Worm (Caenorhabditis elegans): ENCODE results near the gene M18.6.

Gene M18.6

DNA sequence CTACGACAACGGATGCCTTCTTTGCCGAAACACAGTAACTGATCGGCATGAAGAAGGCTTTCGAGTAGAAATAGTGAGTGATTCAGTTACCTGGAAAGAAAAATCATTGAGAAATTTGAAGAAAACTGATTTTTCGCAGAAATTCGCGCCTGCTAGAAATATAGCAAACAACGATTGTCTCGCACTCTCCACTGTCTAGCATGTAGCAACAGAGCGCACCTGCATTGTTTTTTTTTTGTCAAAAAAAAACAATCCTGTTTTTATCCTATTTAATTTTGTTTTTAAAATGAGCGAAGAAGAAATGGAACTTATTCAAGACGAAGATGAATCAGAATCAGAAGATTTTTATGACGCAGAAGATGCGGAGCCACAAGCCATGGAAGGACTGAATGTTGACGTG, at the start of gene M18.6, which contains the start of gene ddb-1 (continued):
- no peak for TF ChIP-seq lir-3 (tag; optimal IDR thresholded peaks at IDR 0.05; ENCODE audit: poor library complexity)
- no peak for TF ChIP-seq nhr-90 (tag; optimal IDR thresholded peaks at IDR 0.05; ENCODE audit: poor library complexity)
- TF ChIP-seq mef-2 (tag; optimal IDR thresholded peaks at IDR 0.05) = no peak
- TF ChIP-seq ztf-4 (tag; optimal IDR thresholded peaks at IDR 0.05) = no peak
- TF ChIP-seq pag-3 (tag; optimal IDR thresholded peaks at IDR 0.05; ENCODE audit: borderline replicate concordance, insufficient read depth) = no peak
- no peak for TF ChIP-seq ztf-11 (tag; optimal IDR thresholded peaks at IDR 0.05)
- TF ChIP-seq egl-27 (tag; optimal IDR thresholded peaks at IDR 0.05) = no peak
- no peak for TF ChIP-seq jun-1 (tag; optimal IDR thresholded peaks at IDR 0.05)
- no peak for TF ChIP-seq dsc-1 (tag; optimal IDR thresholded peaks at IDR 0.05)
- TF ChIP-seq isw-1 (GFP tag; IDR thresholded peaks at IDR 0.05) = no peak
- TF ChIP-seq swsn-7 (tag; optimal IDR thresholded peaks at IDR 0.05) = no peak
- TF ChIP-seq unc-30 (tag; optimal IDR thresholded peaks at IDR 0.05) = no peak
- TF ChIP-seq dpl-1 (GFP tag; optimal IDR thresholded peaks at IDR 0.05) = peak in 2 of 3 experiments; percentile 33 to 57
- TF ChIP-seq hpl-2 (GFP tag; optimal IDR thresholded peaks at IDR 0.05) = no peak
- TF ChIP-seq rnt-1 (tag; optimal IDR thresholded peaks at IDR 0.05) = no peak
- peak; percentile 47 to 69 for TF ChIP-seq lin-35 (GFP tag; optimal IDR thresholded peaks at IDR 0.05)
- TF ChIP-seq lin-15B (tag; optimal IDR thresholded peaks at IDR 0.05) = peak; percentile 16
- TF ChIP-seq fkh-4 (tag; optimal IDR thresholded peaks at IDR 0.05; ENCODE audit: borderline replicate concordance) = no peak
- TF ChIP-seq hlh-17 (GFP tag; optimal IDR thresholded peaks at IDR 0.05; ENCODE audit: borderline replicate concordance) = no peak
- TF ChIP-seq nhr-12 (tag; optimal IDR thresholded peaks at IDR 0.05) = no peak
- TF ChIP-seq ama-1 (optimal IDR thresholded peaks at IDR 0.05) = no peak
- no peak for TF ChIP-seq C04F5.9 (tag; optimal IDR thresholded peaks at IDR 0.05)
- TF ChIP-seq nhr-71 (tag; optimal IDR thresholded peaks at IDR 0.05) = peak; percentile 24
- no peak for TF ChIP-seq unc-98 (GFP tag; IDR thresholded peaks at IDR 0.05)
- no peak for TF ChIP-seq snpc-4 (tag; optimal IDR thresholded peaks at IDR 0.05)
- no peak for TF ChIP-seq elt-2 (tag; optimal IDR thresholded peaks at IDR 0.05)
- TF ChIP-seq ets-5 (GFP tag; IDR thresholded peaks at IDR 0.05) = no peak
- no peak for TF ChIP-seq pqm-1 (tag; optimal IDR thresholded peaks at IDR 0.05)
- no peak for TF ChIP-seq mab-9 (GFP tag; IDR thresholded peaks at IDR 0.05)

DNA sequence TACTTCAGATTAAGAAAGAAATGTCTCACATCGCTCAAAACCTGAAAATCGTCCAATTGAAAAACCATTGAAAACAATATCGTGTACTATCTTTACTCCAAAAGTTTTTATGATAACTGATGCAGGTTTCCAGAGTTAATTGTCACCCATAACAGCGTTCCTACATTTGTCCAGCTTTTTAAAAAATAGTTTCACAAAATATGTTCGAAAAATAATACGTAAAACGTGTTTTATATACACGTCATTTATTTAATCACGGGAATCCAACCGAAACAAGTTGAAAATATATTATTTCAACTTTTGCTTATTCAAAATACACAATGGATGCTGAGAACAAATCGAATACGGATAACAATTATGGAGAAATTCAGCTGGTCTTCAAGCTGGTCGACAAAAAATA, 45.6 kb upstream of the M18.6 start, which contains the start of gene K08E4.7:
TSS of gene K08E4.7 (plus strand) at position 301 of the 400 bp plus-strand sequence.
- no peak for TF ChIP-seq ceh-82 (tag; optimal IDR thresholded peaks at IDR 0.05)
- no peak for TF ChIP-seq hlh-4 (tag; optimal IDR thresholded peaks at IDR 0.05)
- no peak for TF ChIP-seq irx-1 (tag; optimal IDR thresholded peaks at IDR 0.05)
- no peak for TF ChIP-seq mef-2 (tag; optimal IDR thresholded peaks at IDR 0.05)
- no peak for TF ChIP-seq blmp-1 (tag; optimal IDR thresholded peaks at IDR 0.05)
- TF ChIP-seq nhr-76 (tag; optimal IDR thresholded peaks at IDR 0.05) = no peak
- no peak for TF ChIP-seq Y116A8C.19 (tag; optimal IDR thresholded peaks at IDR 0.05; ENCODE audit: borderline replicate concordance)
- TF ChIP-seq lin-35 (GFP tag; optimal IDR thresholded peaks at IDR 0.05) = no peak
- no peak for TF ChIP-seq snpc-4 (tag; optimal IDR thresholded peaks at IDR 0.05)
- no peak for TF ChIP-seq lir-3 (tag; optimal IDR thresholded peaks at IDR 0.05; ENCODE audit: poor library complexity)
- no peak for TF ChIP-seq fkh-10 (GFP tag; optimal IDR thresholded peaks at IDR 0.05)
- no peak for TF ChIP-seq unc-30 (tag; optimal IDR thresholded peaks at IDR 0.05)
- TF ChIP-seq egl-27 (tag; optimal IDR thresholded peaks at IDR 0.05) = no peak
- TF ChIP-seq nhr-77 (tag; optimal IDR thresholded peaks at IDR 0.05) = no peak
- no peak for TF ChIP-seq nhr-71 (tag; optimal IDR thresholded peaks at IDR 0.05)
- no peak for TF ChIP-seq elt-2 (tag; optimal IDR thresholded peaks at IDR 0.05)
- no peak for TF ChIP-seq aha-1 (tag; optimal IDR thresholded peaks at IDR 0.05)
- no peak for TF ChIP-seq nhr-11 (tag; optimal IDR thresholded peaks at IDR 0.05)
- TF ChIP-seq unc-86 (tag; optimal IDR thresholded peaks at IDR 0.05) = no peak
- TF ChIP-seq fos-1 (tag; optimal IDR thresholded peaks at IDR 0.05) = no peak

All from whole organism, L1 larva.